Worm (Caenorhabditis elegans) whole organism, L2 larva: ENCODE results near the gene F42A10.9.

Experiments used
- ZK546.5 ChIP-seq: sonication (generic microtip); optimal IDR thresholded peaks from 2 replicates; lab custom pipeline; 2017; ENCODE audit warnings: missing biosample characterization, missing genetic modification characterization
- blmp-1 ChIP-seq: sonication (generic microtip); optimal IDR thresholded peaks from 2 replicates; lab custom pipeline; 2017; ENCODE audit warnings: missing genetic modification characterization, mild to moderate bottlenecking, missing compliant biosample characterization, antibody characterized with exemption, moderate library complexity; ENCODE audit not compliant: insufficient read depth
- lsy-2 ChIP-seq, 2 experiments: fragments of 150-350 bp in 1 of 2; sonication (generic microtip) in 1 of 2; optimal IDR thresholded peaks; 2 replicates each; lab custom pipeline; 2014 to 2017; ENCODE audit warnings: missing biosample characterization in 2 of 2, missing genetic modification characterization in 2 of 2
- mdl-1 ChIP-seq, 2 experiments: fragments of 150-350 bp in 1 of 2; sonication (generic microtip) in 1 of 2; optimal IDR thresholded peaks; 2 replicates each; lab custom pipeline; 2017; ENCODE audit warnings: missing biosample characterization in 2 of 2, missing genetic modification characterization in 2 of 2
- nhr-25 ChIP-seq: fragments of 150-350 bp; sonication (generic microtip); optimal IDR thresholded peaks from 3 replicates; lab custom pipeline; 2014; ENCODE audit warnings: missing biosample characterization, missing genetic modification characterization

ce11 chrIII:6132068-6132467, 32.3 kb upstream of the F42A10.9 start:
- no peak for TF ChIP-seq mdl-1 (tag; optimal IDR thresholded peaks at IDR 0.05; lab: Kevin White, UChicago)
- no peak for TF ChIP-seq blmp-1 (tag; lab: Kevin White, UChicago)
- TF ChIP-seq ZK546.5: no peak
- no peak for TF ChIP-seq nhr-25 (tag; lab: Kevin White, UChicago)
- TF ChIP-seq lsy-2 (tag; optimal IDR thresholded peaks at IDR 0.05; lab: Kevin White, UChicago): peak in 1 of 2 experiments; percentile 31
